Worm (Caenorhabditis elegans): ENCODE measurements around the gene ZK1098.2.

ce11 chrIII:9488027-9488426 is 40.9 kb upstream of the ZK1098.2 start:
- TF ChIP-seq ama-1 (optimal IDR thresholded peaks at IDR 0.05) = no peak
- no peak for TF ChIP-seq sea-1 (GFP tag; conservative IDR thresholded peaks at IDR 0.05)
- no peak for TF ChIP-seq flt-1 (GFP tag; IDR thresholded peaks at IDR 0.05)
- no peak for TF ChIP-seq hmg-4 (GFP tag; optimal IDR thresholded peaks at IDR 0.05)
- TF ChIP-seq ceh-36 (tag; optimal IDR thresholded peaks at IDR 0.05) = no peak
- no peak for TF ChIP-seq scrt-1 (GFP tag; IDR thresholded peaks at IDR 0.05)

All from whole organism, early embryonic.